Worm (Caenorhabditis elegans) whole organism, mixed stage, embryonic: ENCODE data around the gene mmaa-1.

Experiments
- M03D4.4 ChIP-seq: sonication (generic microtip); optimal IDR thresholded peaks from 2 replicates; lab custom pipeline; 2017; ENCODE audit warnings: mild to moderate bottlenecking, missing genetic modification characterization, missing compliant biosample characterization
- blmp-1 ChIP-seq: fragments of 150-350 bp; optimal IDR thresholded peaks from 2 replicates; lab custom pipeline; 2014; ENCODE audit warnings: missing biosample characterization, missing genetic modification characterization
- ceh-39 ChIP-seq: fragments of 150-350 bp; optimal IDR thresholded peaks from 2 replicates; lab custom pipeline; 2014; ENCODE audit warnings: missing biosample characterization, missing genetic modification characterization
- ceh-43 ChIP-seq: fragments of 200-800 bp; sonication (Bioruptor generic); optimal IDR thresholded peaks from 2 replicates; lab custom pipeline; 2018; ENCODE audit warnings: mild to moderate bottlenecking, missing genetic modification characterization, moderate library complexity, missing compliant biosample characterization
- ceh-83 ChIP-seq: fragments of 200-800 bp; sonication (Bioruptor generic); optimal IDR thresholded peaks from 2 replicates; lab custom pipeline; 2018; ENCODE audit warnings: mild to moderate bottlenecking, missing genetic modification characterization, missing compliant biosample characterization
- ces-1 ChIP-seq: fragments of 150-350 bp; optimal IDR thresholded peaks from 2 replicates; lab custom pipeline; 2014; ENCODE audit warnings: missing biosample characterization, missing genetic modification reagents, missing genetic modification characterization
- cnd-1 ChIP-seq: fragments of 200-800 bp; sonication (Bioruptor generic); optimal IDR thresholded peaks from 2 replicates; lab custom pipeline; 2018; ENCODE audit warnings: mild to moderate bottlenecking, missing genetic modification characterization, missing compliant biosample characterization
- drap-1 ChIP-seq: fragments of 200-800 bp; sonication (Bioruptor generic); optimal IDR thresholded peaks from 3 replicates; lab custom pipeline; 2018; ENCODE audit warnings: mild to moderate bottlenecking, missing genetic modification characterization, missing compliant biosample characterization
- elt-1 ChIP-seq: sonication (generic microtip); optimal IDR thresholded peaks from 2 replicates; lab custom pipeline; 2017; ENCODE audit warnings: missing genetic modification characterization, mild to moderate bottlenecking, missing compliant biosample characterization, antibody characterized with exemption, moderate library complexity, borderline replicate concordance; ENCODE audit not compliant: insufficient read depth
- flh-1 ChIP-seq: fragments of 200-800 bp; sonication (Bioruptor generic); optimal IDR thresholded peaks from 2 replicates; lab custom pipeline; 2018; ENCODE audit warnings: mild to moderate bottlenecking, missing genetic modification characterization, moderate library complexity, missing compliant biosample characterization
- ham-2 ChIP-seq: fragments of 200-800 bp; sonication (Bioruptor generic); optimal IDR thresholded peaks from 2 replicates; lab custom pipeline; 2018; ENCODE audit warnings: mild to moderate bottlenecking, missing genetic modification characterization, missing compliant biosample characterization
- hlh-1 ChIP-seq: fragments of 150-350 bp; optimal IDR thresholded peaks from 2 replicates; lab custom pipeline; 2014; ENCODE audit warnings: missing biosample characterization, missing genetic modification reagents, missing genetic modification characterization
- lin-13 ChIP-seq: fragments of 150-350 bp; optimal IDR thresholded peaks from 2 replicates; lab custom pipeline; 2014; ENCODE audit warnings: missing biosample characterization, missing genetic modification characterization
- lin-32 ChIP-seq: fragments of 200-800 bp; sonication (Bioruptor generic); optimal IDR thresholded peaks from 2 replicates; lab custom pipeline; 2018; ENCODE audit warnings: mild to moderate bottlenecking, missing genetic modification characterization, missing compliant biosample characterization
- lsy-2 ChIP-seq: fragments of 150-350 bp; optimal IDR thresholded peaks from 2 replicates; lab custom pipeline; 2014; ENCODE audit warnings: missing biosample characterization, missing genetic modification characterization
- mep-1 ChIP-seq: fragments of 150-350 bp; optimal IDR thresholded peaks from 2 replicates; lab custom pipeline; 2017; ENCODE audit warnings: missing biosample characterization, missing genetic modification reagents, missing genetic modification characterization, inconsistent platforms
- nhr-12 ChIP-seq: fragments of 150-350 bp; optimal IDR thresholded peaks from 2 replicates; lab custom pipeline; 2014; ENCODE audit warnings: missing biosample characterization, missing genetic modification characterization
- nhr-2 ChIP-seq: fragments of 150-350 bp; optimal IDR thresholded peaks from 2 replicates; lab custom pipeline; 2014; ENCODE audit warnings: missing biosample characterization, missing genetic modification characterization
- nhr-237 ChIP-seq: fragments of 150-350 bp; optimal IDR thresholded peaks from 2 replicates; lab custom pipeline; 2014; ENCODE audit warnings: missing biosample characterization, missing genetic modification characterization
- nhr-76 ChIP-seq: sonication (generic microtip); optimal IDR thresholded peaks from 2 replicates; lab custom pipeline; 2017; ENCODE audit warnings: missing biosample characterization, missing genetic modification characterization
- pha-4 ChIP-seq: fragments of 150-350 bp; optimal IDR thresholded peaks from 2 replicates; lab custom pipeline; 2018; ENCODE audit warnings: missing biosample characterization, missing genetic modification reagents, missing genetic modification characterization
- snpc-4 ChIP-seq: fragments of 150-350 bp; optimal IDR thresholded peaks from 2 replicates; lab custom pipeline; 2014; ENCODE audit warnings: missing biosample characterization, missing genetic modification characterization
- sptf-1 ChIP-seq: sonication (generic microtip); optimal IDR thresholded peaks from 2 replicates; lab custom pipeline; 2017; ENCODE audit warnings: mild to moderate bottlenecking, missing genetic modification characterization, moderate library complexity, missing compliant biosample characterization
- tbx-8 ChIP-seq: fragments of 200-800 bp; sonication (Bioruptor generic); optimal IDR thresholded peaks from 2 replicates; lab custom pipeline; 2018; ENCODE audit warnings: mild to moderate bottlenecking, missing genetic modification characterization, moderate library complexity, missing compliant biosample characterization
- unc-120 ChIP-seq: sonication (generic microtip); optimal IDR thresholded peaks from 2 replicates; lab custom pipeline; 2017; ENCODE audit warnings: missing genetic modification characterization, missing compliant biosample characterization; ENCODE audit not compliant: poor library complexity, severe bottlenecking
- unc-39 ChIP-seq: fragments of 150-350 bp; optimal IDR thresholded peaks from 2 replicates; lab custom pipeline; 2014; ENCODE audit warnings: missing biosample characterization, missing genetic modification characterization
- unc-62 ChIP-seq: fragments of 150-350 bp; optimal IDR thresholded peaks from 2 replicates; lab custom pipeline; 2014; ENCODE audit warnings: missing biosample characterization, missing genetic modification reagents, missing genetic modification characterization
- zip-8 ChIP-seq: fragments of 150-350 bp; optimal IDR thresholded peaks from 2 replicates; lab custom pipeline; 2014; ENCODE audit warnings: missing biosample characterization, missing genetic modification characterization

Gene mmaa-1

ce11 chrII:7102288-7102687 lies 1.3 kb upstream of the mmaa-1 start:
- TF ChIP-seq blmp-1 (tag; lab: Kevin White, UChicago) (no peak), lin-32 (no peak), nhr-12 (tag; lab: Kevin White, UChicago) (no peak), nhr-2 (tag; lab: Kevin White, UChicago) (no peak), ceh-39 (tag; lab: Kevin White, UChicago) (no peak), elt-1 (tag; lab: Kevin White, UChicago) (no peak), snpc-4 (tag; lab: Kevin White, UChicago) (no peak), ham-2 (GFP tag; lab: Kevin White, UChicago) (no peak), drap-1 (GFP tag; lab: Kevin White, UChicago) (no peak), ceh-43 (GFP tag; lab: Kevin White, UChicago) (no peak), sptf-1 (tag; lab: Kevin White, UChicago) (no peak), pha-4 (tag; lab: Kevin White, UChicago) (no peak), tbx-8 (GFP tag; lab: Kevin White, UChicago) (no peak), nhr-76 (tag; lab: Kevin White, UChicago) (no peak), cnd-1 (no peak), ceh-83 (GFP tag; lab: Kevin White, UChicago) (no peak), ces-1 (GFP tag; lab: Kevin White, UChicago) (no peak)

ce11 chrII:7099231-7099630 lies 1.7 kb downstream of the mmaa-1 start:
- TF ChIP-seq mep-1 (tag; lab: Kevin White, UChicago) = no peak
- TF ChIP-seq lin-13 (tag; lab: Kevin White, UChicago) = no peak
- no peak for TF ChIP-seq unc-120
- TF ChIP-seq lsy-2 = no peak
- no peak for TF ChIP-seq unc-39 (tag; lab: Kevin White, UChicago)

- TF ChIP-seq pha-4 (tag; lab: Kevin White, UChicago) = no peak
- no peak for TF ChIP-seq ceh-39 (tag; lab: Kevin White, UChicago)
- no peak for TF ChIP-seq ceh-83 (GFP tag; lab: Kevin White, UChicago)
- TF ChIP-seq sptf-1 (tag; lab: Kevin White, UChicago) = no peak
- TF ChIP-seq mep-1 (tag; lab: Kevin White, UChicago) = no peak
- no peak for TF ChIP-seq blmp-1 (tag; lab: Kevin White, UChicago)
- TF ChIP-seq elt-1 (tag; lab: Kevin White, UChicago) = no peak
- TF ChIP-seq nhr-2 (tag; lab: Kevin White, UChicago) = no peak
- TF ChIP-seq ham-2 (GFP tag; lab: Kevin White, UChicago) = no peak
- TF ChIP-seq lin-13 (tag; lab: Kevin White, UChicago) = no peak
- TF ChIP-seq M03D4.4 = no peak
- no peak for TF ChIP-seq ces-1 (GFP tag; lab: Kevin White, UChicago)
- no peak for TF ChIP-seq nhr-237 (tag; lab: Kevin White, UChicago)
These were observed 2.4 kb downstream of the mmaa-1 start, which contains the start of gene mct-5 for ce11 chrII:7098578-7098977. Gene mct-5, minus strand, starts transcription at chrII:7098593.

- TF ChIP-seq unc-39 (tag; lab: Kevin White, UChicago) (no peak), nhr-2 (tag; lab: Kevin White, UChicago) (no peak), unc-62 (GFP tag; lab: Kevin White, UChicago) (no peak), drap-1 (GFP tag; lab: Kevin White, UChicago) (no peak), pha-4 (tag; lab: Kevin White, UChicago) (no peak), elt-1 (tag; lab: Kevin White, UChicago) (no peak), cnd-1 (no peak)
These were observed 5.0 kb downstream of the mmaa-1 start for ce11 chrII:7095970-7096369.

ce11 chrII:7093339-7093821 lies 7.6 kb downstream of the mmaa-1 start, which contains the start of gene T02G5.3:
Gene T02G5.3, plus strand, starts transcription at chrII:7093389.
- TF ChIP-seq flh-1 (GFP tag; lab: Kevin White, UChicago) (no peak), M03D4.4 (no peak), tbx-8 (GFP tag; lab: Kevin White, UChicago) (no peak)

ce11 chrII:7090852-7091251 lies 10.1 kb downstream of the mmaa-1 start:
- TF ChIP-seq M03D4.4 = no peak
- TF ChIP-seq zip-8 (tag; lab: Kevin White, UChicago) = peak; percentile 93
- no peak for TF ChIP-seq flh-1 (GFP tag; lab: Kevin White, UChicago)
- peak; percentile 21 for TF ChIP-seq cnd-1
- TF ChIP-seq blmp-1 (tag; lab: Kevin White, UChicago) = no peak
- no peak for TF ChIP-seq ceh-83 (GFP tag; lab: Kevin White, UChicago)
- peak; percentile 78 for TF ChIP-seq nhr-2 (tag; lab: Kevin White, UChicago)
- no peak for TF ChIP-seq unc-62 (GFP tag; lab: Kevin White, UChicago)
- no peak for TF ChIP-seq nhr-237 (tag; lab: Kevin White, UChicago)
- no peak for TF ChIP-seq drap-1 (GFP tag; lab: Kevin White, UChicago)
- no peak for TF ChIP-seq ceh-43 (GFP tag; lab: Kevin White, UChicago)
- no peak for TF ChIP-seq tbx-8 (GFP tag; lab: Kevin White, UChicago)
- no peak for TF ChIP-seq hlh-1 (tag; lab: Kevin White, UChicago)
- no peak for TF ChIP-seq nhr-76 (tag; lab: Kevin White, UChicago)
- no peak for TF ChIP-seq unc-120
- no peak for TF ChIP-seq ces-1 (GFP tag; lab: Kevin White, UChicago)
- TF ChIP-seq, all 35 proteins: peak for 3
